Worm (Caenorhabditis elegans) whole organism, L4 larva: ENCODE data around the gene F36D3.1.

Experiments used
- R02D3.7 ChIP-seq: fragments of 150-350 bp; sonication (generic microtip); optimal IDR thresholded peaks from 3 replicates; lab custom pipeline; 2014; ENCODE audit warnings: missing biosample characterization, missing genetic modification characterization
- ceh-82 ChIP-seq: sonication (generic microtip); optimal IDR thresholded peaks from 2 replicates; lab custom pipeline; 2017; ENCODE audit warnings: missing biosample characterization, missing genetic modification characterization
- ces-1 ChIP-seq: fragments of 150-350 bp; sonication (generic microtip); optimal IDR thresholded peaks from 4 replicates; lab custom pipeline; 2014; ENCODE audit warnings: missing biosample characterization, missing genetic modification reagents, missing genetic modification characterization
- ctbp-1 ChIP-seq: fragments of 200-800 bp; sonication (Bioruptor generic); IDR thresholded peaks from 2 replicates; pipeline ENCODE4 v1.3.6; 2022; ENCODE audit warnings: missing genetic modification reagents, missing genetic modification characterization, missing compliant biosample characterization
- egl-27 ChIP-seq: sonication (generic microtip); optimal IDR thresholded peaks from 3 replicates; lab custom pipeline; 2017; ENCODE audit warnings: missing biosample characterization, missing genetic modification reagents, missing genetic modification characterization
- hlh-11 ChIP-seq: fragments of 200-800 bp; sonication (Bioruptor generic); optimal IDR thresholded peaks from 2 replicates; lab custom pipeline; 2018; ENCODE audit warnings: mild to moderate bottlenecking, missing genetic modification characterization, missing compliant biosample characterization
- mes-2 ChIP-seq: sonication (generic microtip); optimal IDR thresholded peaks from 2 replicates; lab custom pipeline; 2016; ENCODE audit warnings: missing genotype, mild to moderate bottlenecking, missing genetic modification characterization, missing compliant biosample characterization; ENCODE audit not compliant: poor library complexity, severe bottlenecking
- tra-1 ChIP-seq: fragments of 200-800 bp; sonication (Bioruptor generic); IDR thresholded peaks from 2 replicates; pipeline ENCODE4 v1.3.6; 2022; ENCODE audit warnings: missing genetic modification reagents, missing genetic modification characterization, missing compliant biosample characterization
- unc-39 ChIP-seq: sonication (generic microtip); optimal IDR thresholded peaks from 2 replicates; lab custom pipeline; 2017; ENCODE audit warnings: missing biosample characterization, missing genetic modification characterization

DNA sequence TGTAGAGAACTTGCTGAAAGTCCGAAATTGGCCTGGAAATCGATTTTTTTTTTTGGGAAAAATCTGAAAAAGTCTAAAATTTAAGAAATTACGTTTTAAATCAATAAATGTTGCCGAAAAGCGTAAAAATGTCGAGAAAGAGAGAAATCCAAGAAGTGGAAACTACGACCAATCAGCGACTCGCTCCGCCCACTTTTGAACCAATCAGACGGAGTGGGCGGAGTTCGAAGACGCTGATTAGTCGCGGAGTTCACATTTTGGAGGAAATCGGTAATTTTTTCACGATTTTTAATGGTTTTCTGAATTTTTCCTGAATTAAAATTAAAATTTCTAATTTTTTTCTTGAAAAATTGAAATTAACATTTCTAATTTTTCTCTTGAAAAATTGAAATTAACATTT is 40.5 kb downstream of the F36D3.1 start:
- no peak for TF ChIP-seq ctbp-1 (GFP tag; lab: Robert Waterston, UW)
- TF ChIP-seq mes-2 (tag; lab: Kevin White, UChicago), result no peak
- no peak for TF ChIP-seq hlh-11
- no peak for TF ChIP-seq egl-27 (tag; lab: Kevin White, UChicago)
- no peak for TF ChIP-seq ceh-82 (tag; lab: Kevin White, UChicago)
- no peak for TF ChIP-seq R02D3.7
- no peak for TF ChIP-seq unc-39 (tag; lab: Kevin White, UChicago)
- no peak for TF ChIP-seq tra-1 (GFP tag; lab: Robert Waterston, UW)
- TF ChIP-seq ces-1 (GFP tag; lab: Kevin White, UChicago), result no peak
